Fruit fly (Drosophila melanogaster): ENCODE results near the gene path.

The path gene

dm6 chr3L:9502294-9502693 is 2.8 kb downstream of the path start:
- TF ChIP-seq pad (GFP tag; optimal IDR thresholded peaks at IDR 0.05), result no peak
- peak; percentile 71 for TF ChIP-seq tj (GFP tag; optimal IDR thresholded peaks at IDR 0.05)
- TF ChIP-seq CG5204 (GFP tag; optimal IDR thresholded peaks at IDR 0.05), result no peak
- TF ChIP-seq CG33017 (tag; optimal IDR thresholded peaks at IDR 0.05), result no peak
- TF ChIP-seq toe (GFP tag; optimal IDR thresholded peaks at IDR 0.05), result no peak
- TF ChIP-seq Clk (GFP tag; optimal IDR thresholded peaks at IDR 0.05), result no peak

dm6 chr3L:9501298-9501697 is 3.8 kb downstream of the path start:
- TF ChIP-seq ovo (GFP tag; optimal IDR thresholded peaks at IDR 0.05), result no peak
- TF ChIP-seq kay (GFP tag; ENCODE audit: borderline replicate concordance), result peak; percentile 67

dm6 chr3L:9499919-9500807 is 5.0 kb downstream of the path start:
- TF ChIP-seq bab1 (GFP tag; optimal IDR thresholded peaks at IDR 0.05) (no peak), ovo (GFP tag; optimal IDR thresholded peaks at IDR 0.05) (no peak), Hr96 (GFP tag; optimal IDR thresholded peaks at IDR 0.05) (no peak), tj (GFP tag; optimal IDR thresholded peaks at IDR 0.05) (peak; percentile 83), CG14711 (tag; optimal IDR thresholded peaks at IDR 0.05) (no peak), Clk (GFP tag; optimal IDR thresholded peaks at IDR 0.05) (no peak), cic (GFP tag; optimal IDR thresholded peaks at IDR 0.05) (peak; percentile 28), cnc (optimal IDR thresholded peaks at IDR 0.05) (peak in 1 of 2 experiments; percentile 29), CG5204 (GFP tag; optimal IDR thresholded peaks at IDR 0.05) (no peak), toe (GFP tag; optimal IDR thresholded peaks at IDR 0.05) (no peak), CG7101 (tag; optimal IDR thresholded peaks at IDR 0.05) (no peak), kay (GFP tag; ENCODE audit: borderline replicate concordance) (peak; percentile 60)

- TF ChIP-seq Hr96 (GFP tag; optimal IDR thresholded peaks at IDR 0.05), result no peak
- no peak for TF ChIP-seq cnc (optimal IDR thresholded peaks at IDR 0.05)
- TF ChIP-seq tj (GFP tag; optimal IDR thresholded peaks at IDR 0.05), result peak; percentile 23
- no peak for TF ChIP-seq CG7101 (tag; optimal IDR thresholded peaks at IDR 0.05)
- TF ChIP-seq cic (GFP tag; optimal IDR thresholded peaks at IDR 0.05), result peak; percentile 51
- TF ChIP-seq CG7045 (GFP tag; optimal IDR thresholded peaks at IDR 0.05), result no peak
- TF ChIP-seq CG11617 (GFP tag; optimal IDR thresholded peaks at IDR 0.05), result no peak
- no peak for TF ChIP-seq pad (GFP tag; optimal IDR thresholded peaks at IDR 0.05)
- TF ChIP-seq Clk (GFP tag; optimal IDR thresholded peaks at IDR 0.05), result no peak
- TF ChIP-seq ovo (GFP tag; optimal IDR thresholded peaks at IDR 0.05), result no peak
- TF ChIP-seq bab1 (GFP tag; optimal IDR thresholded peaks at IDR 0.05), result no peak
- no peak for TF ChIP-seq CG33017 (tag; optimal IDR thresholded peaks at IDR 0.05)
- no peak for TF ChIP-seq CG1620 (GFP tag; optimal IDR thresholded peaks at IDR 0.05)
- peak; percentile 21 for TF ChIP-seq CG12768 (GFP tag; optimal IDR thresholded peaks at IDR 0.05)
- TF ChIP-seq Mnt (GFP tag; optimal IDR thresholded peaks at IDR 0.05), result no peak
- no peak for TF ChIP-seq Crg-1 (GFP tag; optimal IDR thresholded peaks at IDR 0.05)
- no peak for TF ChIP-seq toe (GFP tag; optimal IDR thresholded peaks at IDR 0.05)
- TF ChIP-seq CG14711 (tag; optimal IDR thresholded peaks at IDR 0.05), result no peak
- TF ChIP-seq kay (GFP tag; ENCODE audit: borderline replicate concordance), result peak; percentile 60
- TF ChIP-seq CG5204 (GFP tag; optimal IDR thresholded peaks at IDR 0.05), result no peak
Measured at dm6 chr3L:9497981-9498619, 7.0 kb downstream of the path start.

dm6 chr3L:9497249-9497648 is 7.9 kb downstream of the path start:
- peak; percentile 100 for TF ChIP-seq tj (GFP tag; optimal IDR thresholded peaks at IDR 0.05)
- TF ChIP-seq CG7045 (GFP tag; optimal IDR thresholded peaks at IDR 0.05), result no peak
- TF ChIP-seq bab1 (GFP tag; optimal IDR thresholded peaks at IDR 0.05), result peak; percentile 7
- TF ChIP-seq CG1620 (GFP tag; optimal IDR thresholded peaks at IDR 0.05), result no peak

- TF ChIP-seq Hr96 (GFP tag; optimal IDR thresholded peaks at IDR 0.05) (no peak), toe (GFP tag; optimal IDR thresholded peaks at IDR 0.05) (no peak), Clk (GFP tag; optimal IDR thresholded peaks at IDR 0.05) (no peak), Crg-1 (GFP tag; optimal IDR thresholded peaks at IDR 0.05) (no peak), ovo (GFP tag; optimal IDR thresholded peaks at IDR 0.05) (no peak), CG11617 (GFP tag; optimal IDR thresholded peaks at IDR 0.05) (no peak), CG7101 (tag; optimal IDR thresholded peaks at IDR 0.05) (no peak), cic (GFP tag; optimal IDR thresholded peaks at IDR 0.05) (no peak), CG1620 (GFP tag; optimal IDR thresholded peaks at IDR 0.05) (no peak), pad (GFP tag; optimal IDR thresholded peaks at IDR 0.05) (no peak), kay (GFP tag; ENCODE audit: borderline replicate concordance) (no peak), Mnt (GFP tag; optimal IDR thresholded peaks at IDR 0.05) (no peak)
Measured at dm6 chr3L:9492115-9492514, 13.0 kb downstream of the path start, which contains the start of gene CG32037. CG32037 (minus strand) TSS chr3L:9492215.

dm6 chr3L:9491331-9491730 is 13.8 kb downstream of the path start:
- no peak for TF ChIP-seq cnc (optimal IDR thresholded peaks at IDR 0.05)
- TF ChIP-seq toe (GFP tag; optimal IDR thresholded peaks at IDR 0.05), result no peak
- no peak for TF ChIP-seq CG7101 (tag; optimal IDR thresholded peaks at IDR 0.05)
- no peak for TF ChIP-seq Hr96 (GFP tag; optimal IDR thresholded peaks at IDR 0.05)
- no peak for TF ChIP-seq kay (GFP tag; ENCODE audit: borderline replicate concordance)
- no peak for TF ChIP-seq CG33017 (tag; optimal IDR thresholded peaks at IDR 0.05)
- no peak for TF ChIP-seq cic (GFP tag; optimal IDR thresholded peaks at IDR 0.05)
- TF ChIP-seq Crg-1 (GFP tag; optimal IDR thresholded peaks at IDR 0.05), result no peak
